Worm (Caenorhabditis elegans): ENCODE data around the gene ttr-54.

ttr-54 gene

DNA sequence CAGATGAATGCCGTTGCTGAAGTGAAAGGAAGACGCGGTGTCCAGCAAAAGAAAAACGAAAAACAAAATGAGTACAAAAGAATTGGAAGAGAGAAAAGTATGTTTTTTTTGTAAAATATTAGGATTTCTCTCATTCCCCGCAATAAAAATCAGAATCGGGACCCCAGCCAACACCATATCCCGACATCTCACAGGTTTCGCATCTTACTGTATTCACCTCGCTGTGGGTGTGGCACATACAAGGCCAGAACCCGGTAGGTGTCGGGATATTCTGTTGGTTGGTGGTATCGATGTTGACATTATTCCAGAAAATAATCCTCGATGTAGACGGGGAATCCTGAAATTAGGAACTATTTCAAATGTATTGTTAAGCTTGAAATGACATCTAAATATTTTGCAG lies 38.8 kb upstream of the ttr-54 start:
- TF ChIP-seq nhr-47 (tag; optimal IDR thresholded peaks at IDR 0.05) = no peak
- no peak for TF ChIP-seq ceh-63 (GFP tag; optimal IDR thresholded peaks at IDR 0.05)

- TF ChIP-seq hlh-17 (GFP tag; optimal IDR thresholded peaks at IDR 0.05; ENCODE audit: borderline replicate concordance) (no peak), nhr-84 (tag; optimal IDR thresholded peaks at IDR 0.05) (no peak), mab-9 (GFP tag; IDR thresholded peaks at IDR 0.05) (no peak), snpc-4 (tag; optimal IDR thresholded peaks at IDR 0.05) (no peak), ceh-82 (tag; optimal IDR thresholded peaks at IDR 0.05) (no peak), ceh-90 (tag; optimal IDR thresholded peaks at IDR 0.05) (no peak), elt-3 (tag; optimal IDR thresholded peaks at IDR 0.05) (no peak), isw-1 (GFP tag; IDR thresholded peaks at IDR 0.05) (no peak), rnt-1 (tag; optimal IDR thresholded peaks at IDR 0.05) (no peak), egl-27 (tag; optimal IDR thresholded peaks at IDR 0.05) (no peak), snu-23 (GFP tag; optimal IDR thresholded peaks at IDR 0.05) (no peak), nhr-77 (tag; optimal IDR thresholded peaks at IDR 0.05) (no peak), nhr-71 (tag; optimal IDR thresholded peaks at IDR 0.05) (no peak), C34B4.2 (tag; optimal IDR thresholded peaks at IDR 0.05) (no peak), unc-30 (tag; optimal IDR thresholded peaks at IDR 0.05) (no peak), fkh-8 (tag; optimal IDR thresholded peaks at IDR 0.05) (no peak), ceh-8 (GFP tag; optimal IDR thresholded peaks at IDR 0.05) (no peak)
These were observed 33.4 kb upstream of the ttr-54 start, which contains the start of gene irld-21 for ce11 chrIV:10122205-10122604. Gene irld-21 (minus strand): TSS chrIV:10122305.

- TF ChIP-seq blmp-1 (tag; optimal IDR thresholded peaks at IDR 0.05) = no peak
- no peak for TF ChIP-seq lir-3 (tag; optimal IDR thresholded peaks at IDR 0.05; ENCODE audit: poor library complexity)
- TF ChIP-seq nhr-71 (tag; optimal IDR thresholded peaks at IDR 0.05) = no peak
- no peak for TF ChIP-seq fkh-8 (tag; optimal IDR thresholded peaks at IDR 0.05)
- no peak for TF ChIP-seq ces-1 (GFP tag; optimal IDR thresholded peaks at IDR 0.05)
- TF ChIP-seq C04F5.9 (tag; optimal IDR thresholded peaks at IDR 0.05) = no peak
- no peak for TF ChIP-seq ceh-90 (tag; optimal IDR thresholded peaks at IDR 0.05)
- no peak for TF ChIP-seq nhr-85 (tag)
- no peak for TF ChIP-seq vab-15 (tag; optimal IDR thresholded peaks at IDR 0.05)
- no peak for TF ChIP-seq fkh-4 (tag; optimal IDR thresholded peaks at IDR 0.05; ENCODE audit: borderline replicate concordance)
- no peak for TF ChIP-seq nhr-28 (tag; optimal IDR thresholded peaks at IDR 0.05)
- TF ChIP-seq dsc-1 (tag; optimal IDR thresholded peaks at IDR 0.05) = no peak
- TF ChIP-seq jun-1 (tag; optimal IDR thresholded peaks at IDR 0.05) = no peak
- TF ChIP-seq mef-2 (tag; optimal IDR thresholded peaks at IDR 0.05) = no peak
- TF ChIP-seq rnt-1 (tag; optimal IDR thresholded peaks at IDR 0.05) = no peak
- no peak for TF ChIP-seq hlh-17 (GFP tag; optimal IDR thresholded peaks at IDR 0.05; ENCODE audit: borderline replicate concordance)
- TF ChIP-seq lsy-2 (tag; optimal IDR thresholded peaks at IDR 0.05) = no peak
- TF ChIP-seq ceh-8 (GFP tag; optimal IDR thresholded peaks at IDR 0.05) = no peak
- TF ChIP-seq snu-23 (GFP tag; optimal IDR thresholded peaks at IDR 0.05) = no peak
- TF ChIP-seq pqm-1 (tag; optimal IDR thresholded peaks at IDR 0.05) = no peak
These were observed 29.0 kb upstream of the ttr-54 start, which contains the start of gene ctf-18 for ce11 chrIV:10126544-10126943. Gene ctf-18 (minus strand): TSS chrIV:10126644.

ce11 chrIV:10128446-10128845 lies 27.1 kb upstream of the ttr-54 start:
- TF ChIP-seq blmp-1 (tag; optimal IDR thresholded peaks at IDR 0.05) (no peak), alr-1 (tag; optimal IDR thresholded peaks at IDR 0.05; ENCODE audit: borderline replicate concordance) (no peak), dsc-1 (tag; optimal IDR thresholded peaks at IDR 0.05) (no peak), xbp-1 (tag; optimal IDR thresholded peaks at IDR 0.05) (no peak), jun-1 (tag; optimal IDR thresholded peaks at IDR 0.05) (no peak), lin-39 (tag; optimal IDR thresholded peaks at IDR 0.05) (no peak), nhr-237 (tag; optimal IDR thresholded peaks at IDR 0.05) (no peak), lin-14 (GFP tag; optimal IDR thresholded peaks at IDR 0.05) (no peak), efl-1 (optimal IDR thresholded peaks at IDR 0.05) (no peak), efl-1 (GFP tag; optimal IDR thresholded peaks at IDR 0.05 in 1 of 2) (no peak), unc-130 (tag; optimal IDR thresholded peaks at IDR 0.05) (no peak), nhr-20 (tag; optimal IDR thresholded peaks at IDR 0.05) (no peak)

Data from whole organism, L1 larva.